Fruit fly (Drosophila melanogaster): ENCODE measurements around the gene CG9593.
A peak's percentile ranks its signal among the peaks of the same experiment; 100 is the strongest.

CG9593 gene

dm6 chr3R:15839294-15839693, 37.2 kb downstream of the CG9593 start, which contains the start of gene Pbp45 (continued):
- TF ChIP-seq H15 (GFP tag; IDR thresholded peaks at IDR 0.05) (no peak), H2.0 (GFP tag; IDR thresholded peaks at IDR 0.05) (no peak), cg (GFP tag; optimal IDR thresholded peaks at IDR 0.05) (no peak), Neu2 (GFP tag; optimal IDR thresholded peaks at IDR 0.05; ENCODE audit: borderline replicate concordance) (no peak), CG43689 (GFP tag; IDR thresholded peaks at IDR 0.05) (no peak), CG6654 (GFP tag; optimal IDR thresholded peaks at IDR 0.05) (no peak), CG1647 (GFP tag; optimal IDR thresholded peaks at IDR 0.05) (no peak), Sox100B (GFP tag; optimal IDR thresholded peaks at IDR 0.05) (no peak), kah (GFP tag; optimal IDR thresholded peaks at IDR 0.05) (no peak), CG13624 (GFP tag; optimal IDR thresholded peaks at IDR 0.05) (peak; percentile 22), NfI (GFP tag; optimal IDR thresholded peaks at IDR 0.05) (peak; percentile 8), CG12744 (GFP tag; optimal IDR thresholded peaks at IDR 0.05) (no peak), B-H1 (GFP tag; IDR thresholded peaks at IDR 0.05) (no peak), Kr (GFP tag; optimal IDR thresholded peaks at IDR 0.05) (no peak), Doc2 (GFP tag; IDR thresholded peaks at IDR 0.05) (no peak), Xrp1 (GFP tag; IDR thresholded peaks at IDR 0.05) (no peak), Abd-B (GFP tag; optimal IDR thresholded peaks at IDR 0.05) (peak; percentile 11), mirr (GFP tag; optimal IDR thresholded peaks at IDR 0.05) (no peak), maf-S (GFP tag; optimal IDR thresholded peaks at IDR 0.05) (no peak), MTF-1 (GFP tag; optimal IDR thresholded peaks at IDR 0.05; ENCODE audit: borderline replicate concordance) (no peak), CG10321 (GFP tag; IDR thresholded peaks at IDR 0.05) (no peak), MBD-R2 (GFP tag; IDR thresholded peaks at IDR 0.05) (peak; percentile 69), dpn (GFP tag; optimal IDR thresholded peaks at IDR 0.05) (no peak), Aef1 (GFP tag; IDR thresholded peaks at IDR 0.05) (no peak), CG9797 (GFP tag; optimal IDR thresholded peaks at IDR 0.05) (no peak), CG10565 (GFP tag; optimal IDR thresholded peaks at IDR 0.05) (no peak), lilli (GFP tag; optimal IDR thresholded peaks at IDR 0.05) (peak; percentile 23), ATbp (GFP tag; optimal IDR thresholded peaks at IDR 0.05) (no peak), CG2116 (GFP tag; optimal IDR thresholded peaks at IDR 0.05) (peak; percentile 50), Hsf (GFP tag; optimal IDR thresholded peaks at IDR 0.05) (peak; percentile 8), Optix (GFP tag; IDR thresholded peaks at IDR 0.05) (no peak), Bgb (GFP tag; IDR thresholded peaks at IDR 0.05; ENCODE audit: partially characterized antibody) (peak; percentile 51), CG12155 (GFP tag; optimal IDR thresholded peaks at IDR 0.05) (peak; percentile 13), Med (GFP tag) (peak; percentile 41), scrt (GFP tag; optimal IDR thresholded peaks at IDR 0.05) (no peak), bcd (GFP tag; optimal IDR thresholded peaks at IDR 0.05) (no peak), cato (GFP tag; optimal IDR thresholded peaks at IDR 0.05; ENCODE audit: borderline replicate concordance) (no peak), Dref (GFP tag; IDR thresholded peaks at IDR 0.05) (peak; percentile 61), slbo (GFP tag; IDR thresholded peaks at IDR 0.05) (peak; percentile 13; the same call in 1 of the 2 replicates), phol (tag; optimal IDR thresholded peaks at IDR 0.05) (no peak), amos (GFP tag; IDR thresholded peaks at IDR 0.05; ENCODE audit: partially characterized antibody) (peak; percentile 29; the same call in 1 of the 2 replicates), Vsx1 (GFP tag; optimal IDR thresholded peaks at IDR 0.05) (no peak)

dm6 chr3R:15846234-15846633, 44.2 kb downstream of the CG9593 start, which contains the start of gene CG4546:
Gene CG4546, plus strand, starts transcription at chr3R:15846534.
- TF ChIP-seq CG2120 (GFP tag; optimal IDR thresholded peaks at IDR 0.05) (no peak), Meics (GFP tag; optimal IDR thresholded peaks at IDR 0.05) (no peak), esg (GFP tag; conservative IDR thresholded peaks at IDR 0.05) (no peak), bbx (GFP tag; IDR thresholded peaks at IDR 0.05; ENCODE audit: partially characterized antibody) (no peak), sens-2 (GFP tag; IDR thresholded peaks at IDR 0.05) (no peak), run (tag; optimal IDR thresholded peaks at IDR 0.05) (no peak), gsb (GFP tag; IDR thresholded peaks at IDR 0.05) (no peak), Mrtf (GFP tag; IDR thresholded peaks at IDR 0.05) (no peak), H15 (GFP tag; IDR thresholded peaks at IDR 0.05) (no peak), CG17328 (GFP tag; IDR thresholded peaks at IDR 0.05) (no peak)
